Worm (Caenorhabditis elegans): ENCODE data around the gene hum-5.

ce11 chrIII:4049150-4049549 is 12.5 kb upstream of the hum-5 start:
- no peak for TF ChIP-seq ama-1 (optimal IDR thresholded peaks at IDR 0.05)
- no peak for TF ChIP-seq flt-1 (GFP tag; IDR thresholded peaks at IDR 0.05)
- TF ChIP-seq ets-7 (tag; optimal IDR thresholded peaks at IDR 0.05), result no peak
- TF ChIP-seq ceh-36 (tag; optimal IDR thresholded peaks at IDR 0.05), result no peak
- TF ChIP-seq scrt-1 (GFP tag; IDR thresholded peaks at IDR 0.05), result no peak
- TF ChIP-seq aly-1 (tag; optimal IDR thresholded peaks at IDR 0.05), result no peak
- TF ChIP-seq tbx-11 (GFP tag; IDR thresholded peaks at IDR 0.05), result no peak
- no peak for TF ChIP-seq B0310.2 (tag; optimal IDR thresholded peaks at IDR 0.05)
- TF ChIP-seq hmbx-1 (tag; optimal IDR thresholded peaks at IDR 0.05), result no peak

Data from whole organism, early embryonic.